Worm (Caenorhabditis elegans) whole organism, L1 larva: ENCODE data around the gene C18G1.8.

Experiments
- F16B12.6 ChIP-seq: fragments of 150-350 bp; optimal IDR thresholded peaks from 2 replicates; lab custom pipeline; 2014; ENCODE audit warnings: missing biosample characterization, missing genetic modification characterization
- Y116A8C.19 ChIP-seq: sonication (generic microtip); optimal IDR thresholded peaks from 2 replicates; lab custom pipeline; 2016; ENCODE audit warnings: missing compliant biosample characterization, missing genetic modification characterization, borderline replicate concordance
- aha-1 ChIP-seq: fragments of 150-350 bp; optimal IDR thresholded peaks from 2 replicates; lab custom pipeline; 2014; ENCODE audit warnings: missing biosample characterization, missing genetic modification characterization
- alr-1 ChIP-seq: fragments of 200-800 bp; sonication (Bioruptor generic); optimal IDR thresholded peaks from 2 replicates; lab custom pipeline; 2018; ENCODE audit warnings: borderline replicate concordance, mild to moderate bottlenecking, missing genetic modification characterization, missing compliant biosample characterization
- ama-1 ChIP-seq: fragments of 150-350 bp; optimal IDR thresholded peaks from 2 replicates; lab custom pipeline; 2014
- blmp-1 ChIP-seq: fragments of 150-350 bp; optimal IDR thresholded peaks from 2 replicates; lab custom pipeline; 2014; ENCODE audit warnings: missing biosample characterization, missing genetic modification characterization
- ceh-82 ChIP-seq, 3 experiments: fragments of 150-350 bp in 1 of 3; sonication (generic microtip) in 2 of 3; optimal IDR thresholded peaks; 2 replicates each; lab custom pipeline; 2014 to 2017; ENCODE audit warnings: missing biosample characterization in 3 of 3, missing genetic modification characterization in 3 of 3
- ceh-90 ChIP-seq: sonication (generic microtip); optimal IDR thresholded peaks from 2 replicates; lab custom pipeline; 2016; ENCODE audit warnings: missing genetic modification characterization, missing compliant biosample characterization
- ces-1 ChIP-seq: fragments of 150-350 bp; optimal IDR thresholded peaks from 2 replicates; lab custom pipeline; 2014; ENCODE audit warnings: missing biosample characterization, missing genetic modification reagents, missing genetic modification characterization
- dpl-1 ChIP-seq, 3 experiments: fragments of 150-350 bp in 2 of 3; sonication (generic microtip) in 1 of 3; optimal IDR thresholded peaks; 2 replicates each; lab custom pipeline; 2014 to 2017; ENCODE audit warnings: missing biosample characterization in 3 of 3, missing genetic modification characterization in 3 of 3, missing genetic modification reagents in 3 of 3
- dsc-1 ChIP-seq: sonication (generic microtip); optimal IDR thresholded peaks from 2 replicates; lab custom pipeline; 2016; ENCODE audit warnings: mild to moderate bottlenecking, missing genetic modification characterization, missing compliant biosample characterization
- efl-1 ChIP-seq, 4 experiments: fragments of 150-350 bp; optimal IDR thresholded peaks in 3 of 4; peaks in 1 of 4; 1 replicate in 1 of 4; 2 replicates in 3 of 4; lab custom pipeline; 2014; ENCODE audit warnings: missing biosample characterization in 2 of 4, missing genetic modification characterization in 2 of 4, missing genetic modification reagents in 2 of 4
- efl-3 ChIP-seq: fragments of 200-800 bp; sonication (Bioruptor generic); optimal IDR thresholded peaks from 2 replicates; lab custom pipeline; 2018; ENCODE audit warnings: mild to moderate bottlenecking, missing genetic modification characterization, missing compliant biosample characterization
- elt-2 ChIP-seq: sonication (generic microtip); optimal IDR thresholded peaks from 2 replicates; lab custom pipeline; 2016; ENCODE audit warnings: missing genetic modification characterization, mild to moderate bottlenecking, inconsistent platforms, missing compliant biosample characterization, missing genetic modification reagents
- ets-5 ChIP-seq: fragments of 200-800 bp; sonication (Bioruptor generic); IDR thresholded peaks from 2 replicates; pipeline ENCODE4 v1.3.6; 2022; ENCODE audit warnings: missing genetic modification characterization, missing compliant biosample characterization
- fkh-4 ChIP-seq: sonication (generic microtip); optimal IDR thresholded peaks from 2 replicates; lab custom pipeline; 2016; ENCODE audit warnings: missing compliant biosample characterization, missing genetic modification characterization, borderline replicate concordance
- fkh-8 ChIP-seq: sonication (generic microtip); optimal IDR thresholded peaks from 2 replicates; lab custom pipeline; 2016; ENCODE audit warnings: mild to moderate bottlenecking, missing genetic modification characterization, missing compliant biosample characterization
- fos-1 ChIP-seq: fragments of 150-350 bp; optimal IDR thresholded peaks from 2 replicates; lab custom pipeline; 2014; ENCODE audit warnings: missing biosample characterization, missing genetic modification characterization
- hlh-17 ChIP-seq: fragments of 200-800 bp; sonication (Bioruptor generic); optimal IDR thresholded peaks from 2 replicates; lab custom pipeline; 2018; ENCODE audit warnings: missing genetic modification characterization, mild to moderate bottlenecking, missing compliant biosample characterization, moderate library complexity, borderline replicate concordance
- isw-1 ChIP-seq: fragments of 200-800 bp; sonication (Bioruptor generic); IDR thresholded peaks from 2 replicates; pipeline ENCODE4 v1.3.6; 2022; ENCODE audit warnings: missing genetic modification characterization, missing compliant biosample characterization
- jun-1 ChIP-seq: fragments of 150-350 bp; optimal IDR thresholded peaks from 2 replicates; lab custom pipeline; 2014; ENCODE audit warnings: missing biosample characterization, missing genetic modification reagents, missing genetic modification characterization
- lin-13 ChIP-seq: fragments of 150-350 bp; optimal IDR thresholded peaks from 2 replicates; lab custom pipeline; 2014; ENCODE audit warnings: missing biosample characterization, missing genetic modification reagents, missing genetic modification characterization
- lin-14 ChIP-seq: fragments of 200-800 bp; sonication (Bioruptor generic); optimal IDR thresholded peaks from 2 replicates; lab custom pipeline; 2018; ENCODE audit warnings: mild to moderate bottlenecking, missing genetic modification characterization, moderate library complexity, missing compliant biosample characterization
- lin-35 ChIP-seq, 2 experiments: fragments of 150-350 bp; optimal IDR thresholded peaks; 2 replicates each; lab custom pipeline; 2014; ENCODE audit warnings: missing biosample characterization in 2 of 2, missing genetic modification characterization in 2 of 2, missing genetic modification reagents in 2 of 2
- lin-39 ChIP-seq: fragments of 150-350 bp; optimal IDR thresholded peaks from 2 replicates; lab custom pipeline; 2014; ENCODE audit warnings: missing biosample characterization, missing genetic modification reagents, missing genetic modification characterization
- lir-3 ChIP-seq: sonication (generic microtip); optimal IDR thresholded peaks from 2 replicates; lab custom pipeline; 2016; ENCODE audit warnings: mild to moderate bottlenecking, missing genetic modification characterization, moderate library complexity, missing compliant biosample characterization; ENCODE audit not compliant: poor library complexity
- lsy-2 ChIP-seq, 2 experiments: fragments of 150-350 bp; optimal IDR thresholded peaks; 2 replicates each; lab custom pipeline; 2014; ENCODE audit warnings: missing biosample characterization in 2 of 2, missing genetic modification characterization in 2 of 2
- mdl-1 ChIP-seq, 2 experiments: fragments of 150-350 bp; optimal IDR thresholded peaks; 2 replicates each; lab custom pipeline; 2014 to 2017; ENCODE audit warnings: missing biosample characterization in 2 of 2, missing genetic modification characterization in 2 of 2, inconsistent platforms in 1 of 2
- mep-1 ChIP-seq: fragments of 150-350 bp; optimal IDR thresholded peaks from 2 replicates; lab custom pipeline; 2014; ENCODE audit warnings: missing biosample characterization, missing genetic modification characterization
- nhr-12 ChIP-seq: sonication (generic microtip); optimal IDR thresholded peaks from 2 replicates; lab custom pipeline; 2017; ENCODE audit warnings: missing biosample characterization, missing genetic modification characterization
- nhr-19 ChIP-seq: fragments of 200-800 bp; sonication (Bioruptor generic); conservative IDR thresholded peaks from 2 replicates; pipeline ENCODE4 v1.3.6; 2022; ENCODE audit warnings: missing genetic modification characterization, missing compliant biosample characterization
- nhr-20 ChIP-seq: sonication (generic microtip); optimal IDR thresholded peaks from 2 replicates; lab custom pipeline; 2016; ENCODE audit warnings: mild to moderate bottlenecking, missing genetic modification characterization, missing compliant biosample characterization
- nhr-47 ChIP-seq: sonication (generic microtip); optimal IDR thresholded peaks from 2 replicates; lab custom pipeline; 2016; ENCODE audit warnings: mild to moderate bottlenecking, missing genetic modification characterization, moderate library complexity, missing compliant biosample characterization
- nhr-71 ChIP-seq: sonication (generic microtip); optimal IDR thresholded peaks from 2 replicates; lab custom pipeline; 2016; ENCODE audit warnings: mild to moderate bottlenecking, missing genetic modification characterization, moderate library complexity, missing compliant biosample characterization
- nhr-84 ChIP-seq: sonication (generic microtip); optimal IDR thresholded peaks from 2 replicates; lab custom pipeline; 2017; ENCODE audit warnings: missing biosample characterization, missing genetic modification characterization
- nhr-85 ChIP-seq: sonication (generic microtip); peaks from one replicate; lab custom pipeline; 2016; ENCODE audit warnings: missing genetic modification characterization, inconsistent platforms, missing compliant biosample characterization
- pag-3 ChIP-seq: sonication (generic microtip); optimal IDR thresholded peaks from 2 replicates; lab custom pipeline; 2017; ENCODE audit warnings: missing genetic modification characterization, mild to moderate bottlenecking, missing compliant biosample characterization, antibody characterized with exemption, borderline replicate concordance; ENCODE audit not compliant: insufficient read depth
- pax-3 ChIP-seq: fragments of 200-800 bp; sonication (Bioruptor generic); optimal IDR thresholded peaks from 2 replicates; lab custom pipeline; 2018; ENCODE audit warnings: mild to moderate bottlenecking, missing genetic modification characterization, moderate library complexity, missing compliant biosample characterization
- rnt-1 ChIP-seq: sonication (generic microtip); optimal IDR thresholded peaks from 2 replicates; lab custom pipeline; 2016; ENCODE audit warnings: mild to moderate bottlenecking, missing genetic modification characterization, moderate library complexity, missing compliant biosample characterization
- snu-23 ChIP-seq: sonication (generic microtip); optimal IDR thresholded peaks from 2 replicates; lab custom pipeline; 2016; ENCODE audit warnings: missing genetic modification characterization, missing compliant biosample characterization
- sox-4 ChIP-seq: sonication (generic microtip); optimal IDR thresholded peaks from 2 replicates; lab custom pipeline; 2016; ENCODE audit warnings: missing genetic modification characterization, missing compliant biosample characterization
- sptf-1 ChIP-seq: fragments of 150-350 bp; optimal IDR thresholded peaks from 2 replicates; lab custom pipeline; 2014; ENCODE audit warnings: missing biosample characterization, missing genetic modification characterization
- swsn-7 ChIP-seq: sonication (generic microtip); optimal IDR thresholded peaks from 2 replicates; lab custom pipeline; 2016; ENCODE audit warnings: missing genetic modification characterization, missing compliant biosample characterization
- tbx-2 ChIP-seq: sonication (generic microtip); optimal IDR thresholded peaks from 2 replicates; lab custom pipeline; 2016; ENCODE audit warnings: missing genetic modification characterization, missing compliant biosample characterization
- unc-130 ChIP-seq: fragments of 150-350 bp; optimal IDR thresholded peaks from 2 replicates; lab custom pipeline; 2017; ENCODE audit warnings: missing biosample characterization, missing genetic modification characterization, inconsistent platforms
- unc-62 ChIP-seq: fragments of 150-350 bp; optimal IDR thresholded peaks from 2 replicates; lab custom pipeline; 2014; ENCODE audit warnings: missing biosample characterization, missing genetic modification reagents, missing genetic modification characterization
- unc-86 ChIP-seq: sonication (generic microtip); optimal IDR thresholded peaks from 2 replicates; lab custom pipeline; 2016; ENCODE audit warnings: missing genetic modification characterization, missing compliant biosample characterization
- xbp-1 ChIP-seq: sonication (generic microtip); optimal IDR thresholded peaks from 2 replicates; lab custom pipeline; 2016; ENCODE audit warnings: missing genetic modification characterization, missing compliant biosample characterization
- ztf-4 ChIP-seq: fragments of 150-350 bp; optimal IDR thresholded peaks from 2 replicates; lab custom pipeline; 2014; ENCODE audit warnings: missing biosample characterization, missing genetic modification characterization

Gene C18G1.8

DNA sequence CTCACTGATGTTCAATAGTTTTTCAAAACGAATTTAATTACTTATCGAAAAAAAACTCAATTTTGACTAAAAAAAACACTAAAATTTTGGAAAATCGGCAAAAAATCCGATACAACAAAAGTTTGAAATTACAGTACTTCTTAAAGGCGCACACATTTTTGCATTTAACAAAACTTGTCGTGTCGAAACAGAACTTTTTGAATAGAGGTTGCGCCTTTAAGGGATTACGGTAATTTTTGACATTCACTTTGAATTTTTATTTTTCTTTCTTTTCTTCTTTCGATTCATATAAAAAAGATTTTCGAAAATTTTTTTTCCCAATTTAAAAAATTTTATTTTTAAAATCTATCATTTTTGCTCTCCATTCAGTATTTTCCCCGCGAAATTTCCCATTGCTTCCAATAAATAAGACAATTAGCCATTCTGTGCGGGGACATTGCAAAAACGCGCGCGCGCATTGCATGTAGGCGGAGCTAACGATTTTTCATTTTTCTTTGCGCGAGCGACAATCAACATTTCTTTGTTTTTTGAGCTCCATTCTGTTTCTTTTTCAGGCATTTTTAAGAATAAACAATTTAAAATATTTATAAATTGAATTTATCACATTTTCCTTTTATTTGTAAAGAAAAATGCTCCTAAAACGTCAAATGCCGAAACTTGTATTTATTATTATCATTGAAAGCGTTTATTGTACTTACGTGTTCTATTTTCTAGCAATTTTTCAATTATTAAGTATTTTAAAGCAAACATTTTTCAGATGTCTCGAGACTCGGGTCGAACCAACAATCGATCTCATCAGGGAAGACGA, 35.0 kb downstream of the C18G1.8 start, which contains the start of gene F39G3.3 (continued):
- no peak for TF ChIP-seq sox-4 (tag; lab: Kevin White, UChicago)
- TF ChIP-seq snu-23 (GFP tag; lab: Kevin White, UChicago), result peak; percentile 67
- no peak for TF ChIP-seq ama-1 (lab: Kevin White, UChicago)
- peak; percentile 81 for TF ChIP-seq lin-39 (tag; lab: Kevin White, UChicago)
- peak; percentile 6; the same call in 1 of the 2 replicates for TF ChIP-seq isw-1 (GFP tag; lab: Robert Waterston, UW)
- no peak for TF ChIP-seq ztf-4
- peak; percentile 9 for TF ChIP-seq fkh-4 (tag; lab: Kevin White, UChicago)
- TF ChIP-seq ets-5 (GFP tag; lab: Robert Waterston, UW), result no peak
- peak; percentile 57 for TF ChIP-seq nhr-20 (tag; lab: Kevin White, UChicago)
- peak; percentile 19 to 59 (median 46) for TF ChIP-seq dpl-1 (GFP tag; optimal IDR thresholded peaks at IDR 0.05; lab: Kevin White, UChicago)
- no peak for TF ChIP-seq F16B12.6
- TF ChIP-seq ceh-90, result no peak
- TF ChIP-seq mep-1 (tag; lab: Kevin White, UChicago), result peak; percentile 68
- no peak for TF ChIP-seq fkh-8 (tag; lab: Kevin White, UChicago)
- peak; percentile 30 for TF ChIP-seq elt-2 (tag; lab: Kevin White, UChicago)
- peak; percentile 38 for TF ChIP-seq unc-86
- peak; percentile 73 for TF ChIP-seq dsc-1 (tag; lab: Kevin White, UChicago)
- no peak for TF ChIP-seq hlh-17 (GFP tag; lab: Kevin White, UChicago)
- peak; percentile 88 for TF ChIP-seq unc-130 (tag; lab: Kevin White, UChicago)
- TF ChIP-seq nhr-19, result peak; percentile 54
- no peak for TF ChIP-seq pag-3
- no peak for TF ChIP-seq Y116A8C.19 (tag; lab: Kevin White, UChicago)
- no peak for TF ChIP-seq fos-1
- peak; percentile 81 for TF ChIP-seq rnt-1 (tag; lab: Kevin White, UChicago)
- TF ChIP-seq jun-1 (tag; lab: Kevin White, UChicago), result no peak
- no peak for TF ChIP-seq pax-3 (tag; lab: Kevin White, UChicago)
- peak in 1 of 2 experiments; percentile 30 for TF ChIP-seq mdl-1 (tag; optimal IDR thresholded peaks at IDR 0.05; lab: Kevin White, UChicago)
- peak; percentile 36 to 55 (median 43) for TF ChIP-seq ceh-82 (tag; optimal IDR thresholded peaks at IDR 0.05; lab: Kevin White, UChicago)
- no peak for TF ChIP-seq unc-62 (GFP tag; lab: Kevin White, UChicago)
- TF ChIP-seq alr-1, result no peak
- peak; percentile 46 for TF ChIP-seq blmp-1
- peak; percentile 48 for TF ChIP-seq tbx-2 (tag; lab: Kevin White, UChicago)
- peak; percentile 58 to 63 for TF ChIP-seq lsy-2 (tag; optimal IDR thresholded peaks at IDR 0.05; lab: Kevin White, UChicago)
- TF ChIP-seq lin-13 (GFP tag; lab: Kevin White, UChicago), result peak; percentile 40
- TF ChIP-seq lin-14 (GFP tag; lab: Kevin White, UChicago), result peak; percentile 50
- TF ChIP-seq sptf-1, result no peak

DNA sequence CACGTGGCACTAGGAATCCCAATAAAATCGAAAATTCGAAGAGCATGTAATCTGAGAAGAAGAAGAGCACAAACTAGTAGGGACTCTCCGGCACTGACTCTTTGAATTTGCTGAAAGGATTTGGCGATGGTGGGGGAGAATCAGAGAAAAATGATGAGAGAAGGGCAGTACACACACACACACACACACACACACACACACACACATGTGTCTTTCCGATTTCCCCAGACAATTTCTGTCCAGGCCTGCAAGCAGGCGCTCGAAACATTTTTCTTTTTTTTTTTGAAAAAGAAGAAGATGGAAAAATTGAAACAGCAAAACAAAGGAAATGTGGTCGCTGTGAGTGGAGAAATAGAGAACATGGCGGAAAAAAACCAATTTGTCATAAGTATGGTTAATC, 36.3 kb downstream of the C18G1.8 start, which contains the start of gene tig-2:
tig-2 (minus strand) TSS at position 87 of the 400 bp plus-strand sequence.
- TF ChIP-seq lin-35 (GFP tag; optimal IDR thresholded peaks at IDR 0.05; lab: Kevin White, UChicago) (peak; percentile 2 to 18), nhr-12 (tag; lab: Kevin White, UChicago) (no peak), lir-3 (tag; lab: Kevin White, UChicago) (peak; percentile 65), aha-1 (tag; lab: Kevin White, UChicago) (no peak), unc-130 (tag; lab: Kevin White, UChicago) (peak; percentile 5), ces-1 (GFP tag; lab: Kevin White, UChicago) (no peak), dsc-1 (tag; lab: Kevin White, UChicago) (peak; percentile 33), xbp-1 (tag; lab: Kevin White, UChicago) (peak; percentile 27), nhr-47 (tag; lab: Kevin White, UChicago) (peak; percentile 6), lin-14 (GFP tag; lab: Kevin White, UChicago) (peak; percentile 86), efl-3 (GFP tag; lab: Kevin White, UChicago) (no peak), nhr-71 (tag; lab: Kevin White, UChicago) (peak; percentile 61), efl-1 (optimal IDR thresholded peaks at IDR 0.05; lab: Kevin White, UChicago) (no peak), efl-1 (GFP tag; optimal IDR thresholded peaks at IDR 0.05 in 1 of 2; lab: Kevin White, UChicago) (peak in 1 of 2 experiments; percentile 67), mep-1 (tag; lab: Kevin White, UChicago) (peak; percentile 36), nhr-85 (tag; lab: Kevin White, UChicago) (no peak), swsn-7 (tag; lab: Kevin White, UChicago) (peak; percentile 11), snu-23 (GFP tag; lab: Kevin White, UChicago) (peak; percentile 56), nhr-84 (tag; lab: Kevin White, UChicago) (no peak), nhr-19 (peak; percentile 38; the same call in 1 of the 2 replicates), jun-1 (tag; lab: Kevin White, UChicago) (no peak), nhr-20 (tag; lab: Kevin White, UChicago) (peak; percentile 9), lsy-2 (tag; optimal IDR thresholded peaks at IDR 0.05; lab: Kevin White, UChicago) (peak in 1 of 2 experiments; percentile 49), rnt-1 (tag; lab: Kevin White, UChicago) (peak; percentile 57)
